Worm (Caenorhabditis elegans): ENCODE data around the gene mig-5.

The mig-5 gene

ce11 chrII:8220267-8220666 lies 35.4 kb upstream of the mig-5 start:
- no peak for TF ChIP-seq skn-1 (tag; optimal IDR thresholded peaks at IDR 0.05)
- no peak for TF ChIP-seq lin-15B (tag; optimal IDR thresholded peaks at IDR 0.05)
- peak in 1 of 2 experiments; percentile 96 for TF ChIP-seq unc-62 (GFP tag; optimal IDR thresholded peaks at IDR 0.05 in 1 of 2)
- no peak for TF ChIP-seq unc-62 (tag; optimal IDR thresholded peaks at IDR 0.05)

ce11 chrII:8218266-8218665 lies 33.4 kb upstream of the mig-5 start:
- TF ChIP-seq unc-62 (GFP tag; optimal IDR thresholded peaks at IDR 0.05 in 1 of 2), result peak in 1 of 2 experiments; percentile 2
- TF ChIP-seq unc-62 (tag; optimal IDR thresholded peaks at IDR 0.05), result no peak
- no peak for TF ChIP-seq R02D3.7 (tag; optimal IDR thresholded peaks at IDR 0.05)
- peak; percentile 93 for TF ChIP-seq aha-1 (tag)
- TF ChIP-seq nhr-6 (tag; optimal IDR thresholded peaks at IDR 0.05), result no peak
- TF ChIP-seq egl-27 (tag; optimal IDR thresholded peaks at IDR 0.05), result no peak
- TF ChIP-seq egl-43 (GFP tag; IDR thresholded peaks at IDR 0.05), result no peak
- no peak for TF ChIP-seq dmd-6 (GFP tag; IDR thresholded peaks at IDR 0.05)

ce11 chrII:8216922-8217321 lies 32.1 kb upstream of the mig-5 start, which contains the start of gene ifg-1:
TSS of gene ifg-1 (plus strand) at chrII:8217222.
- TF ChIP-seq F37D6.2 (tag; optimal IDR thresholded peaks at IDR 0.05), result no peak

ce11 chrII:8216433-8216832 lies 31.6 kb upstream of the mig-5 start, which contains the start of gene M110.3:
TSS of gene M110.3 (minus strand) at chrII:8216616.
- TF ChIP-seq nhr-42 (GFP tag; IDR thresholded peaks at IDR 0.05) (no peak), ceh-32 (tag; optimal IDR thresholded peaks at IDR 0.05; ENCODE audit: poor library complexity) (no peak), lin-38 (GFP tag; IDR thresholded peaks at IDR 0.05) (0 out of 2 replicates have a peak, but pooled peaks have one; percentile 25), lsy-2 (tag; optimal IDR thresholded peaks at IDR 0.05) (peak in 1 of 2 experiments; percentile 76), unc-130 (GFP tag; optimal IDR thresholded peaks at IDR 0.05) (peak; percentile 23), lin-29 (GFP tag; IDR thresholded peaks at IDR 0.05) (no peak), hif-1 (tag; optimal IDR thresholded peaks at IDR 0.05) (no peak), nhr-111 (GFP tag; optimal IDR thresholded peaks at IDR 0.05) (no peak), gei-8 (GFP tag; optimal IDR thresholded peaks at IDR 0.05) (no peak), ztf-11 (tag; optimal IDR thresholded peaks at IDR 0.05) (no peak), fkh-10 (GFP tag; optimal IDR thresholded peaks at IDR 0.05) (peak; percentile 45), daf-16 (GFP tag; optimal IDR thresholded peaks at IDR 0.05) (no peak), daf-16 (tag; optimal IDR thresholded peaks at IDR 0.05) (peak; percentile 37), ces-1 (GFP tag; optimal IDR thresholded peaks at IDR 0.05) (no peak), set-16 (GFP tag; IDR thresholded peaks at IDR 0.05) (no peak), mdt-29 (GFP tag; IDR thresholded peaks at IDR 0.05) (no peak), mep-1 (tag; optimal IDR thresholded peaks at IDR 0.05) (peak; percentile 38), nhr-28 (tag; optimal IDR thresholded peaks at IDR 0.05) (peak; percentile 17), dpl-1 (GFP tag; optimal IDR thresholded peaks at IDR 0.05) (peak; percentile 53), zip-11 (GFP tag; IDR thresholded peaks at IDR 0.05) (no peak), ceh-28 (tag; optimal IDR thresholded peaks at IDR 0.05) (peak; percentile 42), F37D6.2 (tag; optimal IDR thresholded peaks at IDR 0.05) (no peak), egl-43 (GFP tag; IDR thresholded peaks at IDR 0.05) (no peak), Y105C5A.15 (GFP tag; IDR thresholded peaks at IDR 0.05) (no peak), tra-1 (GFP tag; IDR thresholded peaks at IDR 0.05) (no peak), nhr-76 (tag; optimal IDR thresholded peaks at IDR 0.05) (no peak), Y75B8A.6 (GFP tag; IDR thresholded peaks at IDR 0.05) (no peak), ama-1 (optimal IDR thresholded peaks at IDR 0.05) (no peak), R02D3.7 (tag; optimal IDR thresholded peaks at IDR 0.05) (peak; percentile 76), F26F4.8 (GFP tag; conservative IDR thresholded peaks at IDR 0.05) (no peak), hlh-30 (tag; optimal IDR thresholded peaks at IDR 0.05; ENCODE audit: insufficient read depth) (peak; percentile 45), mes-2 (tag; optimal IDR thresholded peaks at IDR 0.05; ENCODE audit: poor library complexity, severe bottlenecking) (no peak), vab-7 (GFP tag; IDR thresholded peaks at IDR 0.05) (no peak), attf-4 (tag; optimal IDR thresholded peaks at IDR 0.05) (no peak), nhr-6 (tag; optimal IDR thresholded peaks at IDR 0.05) (no peak), arid-1 (GFP tag; conservative IDR thresholded peaks at IDR 0.05) (no peak), rbr-2 (tag; optimal IDR thresholded peaks at IDR 0.05) (peak; percentile 29), dve-1 (tag; optimal IDR thresholded peaks at IDR 0.05; ENCODE audit: insufficient read depth) (peak; percentile 25), duxl-1 (tag; optimal IDR thresholded peaks at IDR 0.05; ENCODE audit: poor library complexity) (no peak)

All from whole organism, L4 larva.